Worm (Caenorhabditis elegans): ENCODE measurements around the gene ipla-5.

DNA sequence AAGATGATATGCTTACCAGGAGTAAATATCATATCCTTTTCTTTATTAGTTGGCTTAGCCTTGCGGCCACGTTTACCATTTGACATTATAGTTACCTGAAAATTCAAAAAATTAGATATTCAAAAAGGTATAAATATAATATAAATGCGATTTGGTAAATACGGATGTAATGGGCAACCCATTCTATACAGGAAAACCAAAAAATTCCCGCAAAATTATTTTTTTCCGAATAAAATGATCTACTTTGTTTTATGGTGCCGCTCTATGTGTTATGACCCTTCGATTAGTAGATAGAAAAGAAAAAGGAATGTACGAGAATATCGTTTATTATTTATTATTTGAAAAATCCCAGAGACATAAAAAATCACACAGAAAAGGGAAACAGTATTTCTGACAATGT, 39.7 kb downstream of the ipla-5 start, which contains the start of gene elli-1:
- TF ChIP-seq lsy-2 (tag; optimal IDR thresholded peaks at IDR 0.05) = no peak
- no peak for TF ChIP-seq lin-13 (tag; optimal IDR thresholded peaks at IDR 0.05)
- no peak for TF ChIP-seq mep-1 (tag; optimal IDR thresholded peaks at IDR 0.05)
- no peak for TF ChIP-seq mab-5 (tag; optimal IDR thresholded peaks at IDR 0.05)
- no peak for TF ChIP-seq ztf-11 (tag; optimal IDR thresholded peaks at IDR 0.05)
- no peak for TF ChIP-seq nhr-12 (tag; optimal IDR thresholded peaks at IDR 0.05)
- TF ChIP-seq unc-120 (tag; optimal IDR thresholded peaks at IDR 0.05; ENCODE audit: poor library complexity, severe bottlenecking) = no peak
- TF ChIP-seq elt-3 (tag; optimal IDR thresholded peaks at IDR 0.05) = no peak
